Worm (Caenorhabditis elegans): ENCODE measurements around the gene ham-2.

ce11 chrX:4554385-4554784 is at the start of gene ham-2:
- no peak for TF ChIP-seq ama-1 (optimal IDR thresholded peaks at IDR 0.05)
- TF ChIP-seq tra-4 (tag; optimal IDR thresholded peaks at IDR 0.05) = no peak
- no peak for TF ChIP-seq ceh-36 (tag; optimal IDR thresholded peaks at IDR 0.05)
- TF ChIP-seq tbx-37 (GFP tag; conservative IDR thresholded peaks at IDR 0.05) = no peak
- TF ChIP-seq sea-1 (GFP tag; conservative IDR thresholded peaks at IDR 0.05) = no peak
- TF ChIP-seq hmg-4 (GFP tag; optimal IDR thresholded peaks at IDR 0.05) = no peak
- TF ChIP-seq scrt-1 (GFP tag; IDR thresholded peaks at IDR 0.05) = no peak
- TF ChIP-seq B0310.2 (tag; optimal IDR thresholded peaks at IDR 0.05) = no peak
- TF ChIP-seq pes-1 (GFP tag; IDR thresholded peaks at IDR 0.05) = no peak

Data from whole organism, early embryonic.